Fruit fly (Drosophila melanogaster) whole organism, adult: ENCODE measurements around the gene HGTX.

Source experiments
- CG11617 ChIP-seq: fragments of 200-800 bp; sonication (Bioruptor generic); optimal IDR thresholded peaks from 2 replicates; lab custom pipeline; 2017; ENCODE audit warnings: mild to moderate bottlenecking, missing biosample characterization, missing genetic modification reagents, missing genetic modification characterization
- CG12768 ChIP-seq: fragments of 200-800 bp; sonication (Bioruptor generic); optimal IDR thresholded peaks from 2 replicates; lab custom pipeline; 2017; ENCODE audit warnings: missing biosample characterization, missing genetic modification characterization, mild to moderate bottlenecking, moderate library complexity, missing genetic modification reagents
- CG33017 ChIP-seq: fragments of 200-800 bp; sonication (Bioruptor generic); optimal IDR thresholded peaks from 2 replicates; lab custom pipeline; 2018; ENCODE audit warnings: missing biosample characterization, mild to moderate bottlenecking, missing genetic modification characterization, moderate library complexity
- CG7101 ChIP-seq: fragments of 200-800 bp; sonication (Bioruptor generic); optimal IDR thresholded peaks from 2 replicates; lab custom pipeline; 2018; ENCODE audit warnings: missing biosample characterization, mild to moderate bottlenecking, missing genetic modification characterization, moderate library complexity
- Clk ChIP-seq: fragments of 200-800 bp; sonication (Bioruptor generic); optimal IDR thresholded peaks from 2 replicates; lab custom pipeline; 2017; ENCODE audit warnings: missing biosample characterization, missing genetic modification characterization
- Crg-1 ChIP-seq: fragments of 200-800 bp; sonication (Bioruptor generic); optimal IDR thresholded peaks from 2 replicates; lab custom pipeline; 2016; ENCODE audit warnings: missing biosample characterization, missing genetic modification characterization
- Mnt ChIP-seq: fragments of 200-800 bp; sonication (Bioruptor generic); optimal IDR thresholded peaks from 2 replicates; lab custom pipeline; 2016; ENCODE audit warnings: missing biosample characterization, mild to moderate bottlenecking, missing genetic modification characterization
- bab1 ChIP-seq: fragments of 200-800 bp; sonication (Bioruptor generic); optimal IDR thresholded peaks from 3 replicates; lab custom pipeline; 2019; ENCODE audit warnings: missing biosample characterization, mild to moderate bottlenecking, missing genetic modification characterization, moderate library complexity
- cic ChIP-seq: fragments of 200-800 bp; sonication (Bioruptor generic); optimal IDR thresholded peaks from 2 replicates; lab custom pipeline; 2017; ENCODE audit warnings: missing biosample characterization, mild to moderate bottlenecking, missing genetic modification characterization, moderate library complexity
- tj ChIP-seq: fragments of 200-800 bp; sonication (Bioruptor generic); optimal IDR thresholded peaks from 3 replicates; lab custom pipeline; 2017; ENCODE audit warnings: missing biosample characterization, mild to moderate bottlenecking, missing genetic modification characterization, moderate library complexity
- toe ChIP-seq: fragments of 200-800 bp; sonication (Bioruptor generic); optimal IDR thresholded peaks from 2 replicates; lab custom pipeline; 2016; ENCODE audit warnings: missing biosample characterization, missing genetic modification characterization

- TF ChIP-seq CG12768 (peak; percentile 48), Mnt (peak; percentile 41), bab1 (peak; percentile 73), CG11617 (peak; percentile 70), cic (GFP tag; lab: Kevin White, UChicago) (no peak), Crg-1 (peak; percentile 69), Clk (peak; percentile 50), CG33017 (tag; lab: Kevin White, UChicago) (peak; percentile 21), tj (GFP tag; lab: Kevin White, UChicago) (no peak), CG7101 (tag; lab: Kevin White, UChicago) (peak; percentile 69), toe (GFP tag; lab: Kevin White, UChicago) (peak; percentile 78)
Measured at dm6 chr3L:14631964-14632758, 32.8 kb upstream of the HGTX start, which contains the start of the genes RecQ5 and dlp.
